Comparison of ENCODE assay signal across 5 fruit fly cellular contexts in the genomic region with DNA sequence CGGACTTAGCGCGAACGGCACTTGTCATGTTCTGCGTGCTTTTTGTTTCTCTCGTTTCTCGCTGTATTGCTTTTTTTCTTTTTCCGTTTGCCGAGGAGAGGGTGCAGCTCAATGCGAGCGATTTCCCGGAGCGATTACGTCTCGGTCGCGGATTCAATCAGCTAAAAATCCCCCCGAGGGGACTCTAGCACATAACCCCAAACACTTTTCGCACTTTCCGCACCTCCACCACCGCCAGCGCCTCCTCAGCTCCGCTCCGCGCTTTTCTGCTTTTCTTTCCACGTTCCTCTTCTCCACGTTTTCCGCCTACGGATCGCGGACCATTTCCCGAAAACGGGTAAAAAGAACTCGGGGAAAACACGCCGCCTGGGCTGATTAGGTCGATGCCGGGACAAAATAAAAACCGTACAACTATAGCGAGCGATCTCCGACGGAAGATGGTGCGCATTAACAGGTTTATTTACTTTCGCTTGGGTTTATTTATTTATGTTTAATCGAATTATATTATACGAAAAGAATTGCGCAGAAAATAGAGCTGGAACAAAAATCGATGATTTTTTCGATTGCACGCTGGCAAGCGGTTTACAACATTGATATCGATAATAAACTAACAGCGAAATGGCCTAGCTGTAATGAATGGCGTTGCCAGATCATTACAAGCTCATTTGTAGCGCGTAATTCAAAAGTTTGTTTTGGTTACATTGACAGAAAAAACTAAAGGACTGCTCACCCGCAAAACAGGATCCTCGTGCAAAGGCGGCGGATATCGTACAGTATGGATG.
A peak's percentile ranks its signal among the peaks of the same experiment; 100 is the strongest.
TF ChIP-seq lines count a peak whose summit lies in the region.

Gene raptor, minus strand, starts transcription at position 523 of the 782 bp plus-strand sequence.

- TF ChIP-seq CTCF in whole organism, embryonic (GFP tag; optimal IDR thresholded peaks at IDR 0.05; lab: Kevin White, UChicago) = no peak

TF ChIP-seq in whole organism, adult, 20 proteins besides CTCF, POLR2A, EP300 and RAD21:
- TF ChIP-seq CG7045 (GFP tag; optimal IDR thresholded peaks at IDR 0.05; lab: Kevin White, UChicago) (no peak), Clk (GFP tag; optimal IDR thresholded peaks at IDR 0.05; lab: Kevin White, UChicago) (no peak), Crg-1 (GFP tag; optimal IDR thresholded peaks at IDR 0.05; lab: Kevin White, UChicago) (no peak), kay (GFP tag; lab: Kevin White, UChicago; ENCODE audit: borderline replicate concordance) (no peak), ovo (GFP tag; optimal IDR thresholded peaks at IDR 0.05; lab: Kevin White, UChicago) (no peak), pad (GFP tag; optimal IDR thresholded peaks at IDR 0.05; lab: Kevin White, UChicago) (no peak), bab1 (GFP tag; optimal IDR thresholded peaks at IDR 0.05; lab: Kevin White, UChicago) (peak; percentile 14), CG14711 (tag; optimal IDR thresholded peaks at IDR 0.05; lab: Kevin White, UChicago) (no peak), CG7101 (tag; optimal IDR thresholded peaks at IDR 0.05; lab: Kevin White, UChicago) (no peak), CG1620 (GFP tag; optimal IDR thresholded peaks at IDR 0.05; lab: Kevin White, UChicago) (no peak), Hr96 (GFP tag; optimal IDR thresholded peaks at IDR 0.05; lab: Kevin White, UChicago) (no peak), CG12768 (GFP tag; optimal IDR thresholded peaks at IDR 0.05; lab: Kevin White, UChicago) (peak; percentile 3), toe (GFP tag; optimal IDR thresholded peaks at IDR 0.05; lab: Kevin White, UChicago) (no peak), Mnt (GFP tag; optimal IDR thresholded peaks at IDR 0.05; lab: Kevin White, UChicago) (peak; percentile 44)

TF ChIP-seq in whole organism, embryonic, 481 proteins besides CTCF, POLR2A, EP300 and RAD21 (continues in another document):
- peak; percentile 81 for TF ChIP-seq Sry-δ (GFP tag; optimal IDR thresholded peaks at IDR 0.05; lab: Kevin White, UChicago)
- peak; percentile 83 for TF ChIP-seq crol (GFP tag; IDR thresholded peaks at IDR 0.05; lab: Robert Waterston, UW)
- peak; percentile 64 for TF ChIP-seq pzg (GFP tag; optimal IDR thresholded peaks at IDR 0.05; lab: Kevin White, UChicago)
- peak; percentile 2 for TF ChIP-seq dm (GFP tag; optimal IDR thresholded peaks at IDR 0.05; lab: Kevin White, UChicago)
- TF ChIP-seq dysf (GFP tag; IDR thresholded peaks at IDR 0.05; lab: Robert Waterston, UW) = no peak
- no peak for TF ChIP-seq CG17802 (tag; optimal IDR thresholded peaks at IDR 0.05; lab: Kevin White, UChicago)
- no peak for TF ChIP-seq CG9817 (tag; optimal IDR thresholded peaks at IDR 0.05; lab: Kevin White, UChicago)
- TF ChIP-seq onecut (GFP tag; IDR thresholded peaks at IDR 0.05; lab: Robert Waterston, UW) = 0 out of 2 replicates have a peak, but pooled peaks have one; percentile 9
- TF ChIP-seq crp (GFP tag; optimal IDR thresholded peaks at IDR 0.05; lab: Kevin White, UChicago) = peak in 1 of 2 experiments; percentile 58
- TF ChIP-seq psq (GFP tag; optimal IDR thresholded peaks at IDR 0.05; lab: Kevin White, UChicago) = peak; percentile 35
- TF ChIP-seq MESR4 (GFP tag; optimal IDR thresholded peaks at IDR 0.05; lab: Kevin White, UChicago) = peak; percentile 76
- peak; percentile 51 for TF ChIP-seq YL-1 (GFP tag; optimal IDR thresholded peaks at IDR 0.05; lab: Kevin White, UChicago)
- TF ChIP-seq sug (tag; optimal IDR thresholded peaks at IDR 0.05; lab: Kevin White, UChicago) = peak; percentile 4
- TF ChIP-seq fru (optimal IDR thresholded peaks at IDR 0.05; lab: Kevin White, UChicago) = no peak
- TF ChIP-seq CG34224 (GFP tag; IDR thresholded peaks at IDR 0.05; lab: Robert Waterston, UW; ENCODE audit: partially characterized antibody) = peak; percentile 54; the same call in 1 of the 3 replicates
- TF ChIP-seq CG31224 (GFP tag; IDR thresholded peaks at IDR 0.05; lab: Robert Waterston, UW) = no peak
- no peak for TF ChIP-seq CG17361 (GFP tag; IDR thresholded peaks at IDR 0.05; lab: Robert Waterston, UW)

TF ChIP-seq in whole organism, prepupa, 60 proteins besides CTCF, POLR2A, EP300 and RAD21 (continues in another document):
- TF ChIP-seq dsx (GFP tag; optimal IDR thresholded peaks at IDR 0.05; lab: Kevin White, UChicago; ENCODE audit: poor library complexity, severe bottlenecking) = no peak
- TF ChIP-seq pdm3 (GFP tag; optimal IDR thresholded peaks at IDR 0.05; lab: Kevin White, UChicago) = no peak
- TF ChIP-seq spab (GFP tag; optimal IDR thresholded peaks at IDR 0.05; lab: Kevin White, UChicago) = no peak
- TF ChIP-seq CG6808 (GFP tag; optimal IDR thresholded peaks at IDR 0.05; lab: Kevin White, UChicago) = no peak
- TF ChIP-seq CG6276 (GFP tag; optimal IDR thresholded peaks at IDR 0.05; lab: Kevin White, UChicago) = no peak
- TF ChIP-seq salr (GFP tag; optimal IDR thresholded peaks at IDR 0.05; lab: Kevin White, UChicago) = no peak
- TF ChIP-seq dac (GFP tag; optimal IDR thresholded peaks at IDR 0.05; lab: Kevin White, UChicago) = no peak
- no peak for TF ChIP-seq Gug (GFP tag; IDR thresholded peaks at IDR 0.05; lab: Robert Waterston, UW)
- TF ChIP-seq Ets21C (GFP tag; optimal IDR thresholded peaks at IDR 0.05; lab: Kevin White, UChicago) = no peak
- TF ChIP-seq CG11762 (GFP tag; optimal IDR thresholded peaks at IDR 0.05; lab: Kevin White, UChicago; ENCODE audit: insufficient read depth) = no peak
- no peak for TF ChIP-seq CG6792 (GFP tag; optimal IDR thresholded peaks at IDR 0.05; lab: Kevin White, UChicago)
- peak; percentile 47 for TF ChIP-seq Eip78C (GFP tag; lab: Kevin White, UChicago)
- no peak for TF ChIP-seq achi (GFP tag; optimal IDR thresholded peaks at IDR 0.05; lab: Kevin White, UChicago)
- no peak for TF ChIP-seq Lpt (GFP tag; optimal IDR thresholded peaks at IDR 0.05; lab: Kevin White, UChicago)
- no peak for TF ChIP-seq vri (GFP tag; optimal IDR thresholded peaks at IDR 0.05; lab: Kevin White, UChicago)
- TF ChIP-seq lz (GFP tag; optimal IDR thresholded peaks at IDR 0.05; lab: Kevin White, UChicago) = no peak
- peak; percentile 33 for TF ChIP-seq CG1621 (tag; optimal IDR thresholded peaks at IDR 0.05; lab: Kevin White, UChicago)
- no peak for TF ChIP-seq Hr4 (GFP tag; optimal IDR thresholded peaks at IDR 0.05; lab: Kevin White, UChicago)
- TF ChIP-seq Hr39 (GFP tag; optimal IDR thresholded peaks at IDR 0.05; lab: Kevin White, UChicago) = no peak

TF ChIP-seq in whole organism, pupa, 21 proteins besides CTCF, POLR2A, EP300 and RAD21:
- TF ChIP-seq CG12605 (GFP tag; IDR thresholded peaks at IDR 0.05; lab: Robert Waterston, UW) (no peak), CG32121 (GFP tag; IDR thresholded peaks at IDR 0.05; lab: Robert Waterston, UW) (0 out of 2 replicates have a peak, but pooled peaks have one; percentile 26), Ets98B (GFP tag; IDR thresholded peaks at IDR 0.05; lab: Robert Waterston, UW) (peak; percentile 32; the same call in 1 of the 2 replicates), CG4496 (GFP tag; IDR thresholded peaks at IDR 0.05; lab: Robert Waterston, UW) (0 out of 3 replicates have a peak, but pooled peaks have one; percentile 45), CG13204 (GFP tag; optimal IDR thresholded peaks at IDR 0.05; lab: Kevin White, UChicago) (peak; percentile 13)

TF ChIP-seq in whole organism, wandering third instar larva, 38 proteins besides CTCF, POLR2A, EP300 and RAD21:
- TF ChIP-seq CG32264 (GFP tag; optimal IDR thresholded peaks at IDR 0.05; lab: Kevin White, UChicago) = no peak
- TF ChIP-seq foxo (GFP tag; optimal IDR thresholded peaks at IDR 0.05; lab: Kevin White, UChicago) = no peak
- TF ChIP-seq woc (GFP tag; optimal IDR thresholded peaks at IDR 0.05; lab: Kevin White, UChicago) = no peak
- TF ChIP-seq Rel (GFP tag; optimal IDR thresholded peaks at IDR 0.05; lab: Kevin White, UChicago) = no peak
- peak; percentile 81 for TF ChIP-seq Rel (tag; optimal IDR thresholded peaks at IDR 0.05; lab: Kevin White, UChicago)
- peak; percentile 56 for TF ChIP-seq psq (GFP tag; optimal IDR thresholded peaks at IDR 0.05; lab: Kevin White, UChicago)
